Fruit fly (Drosophila melanogaster) whole organism, embryonic: Measurements from ENCODE around the gene CG44158.

Source experiments
- ATbp ChIP-seq: fragments of 200-800 bp; sonication (Bioruptor generic); optimal IDR thresholded peaks from 2 replicates; lab custom pipeline; 2017; ENCODE audit warnings: missing biosample characterization, mild to moderate bottlenecking, missing genetic modification characterization, missing genetic modification reagents
- Atf3 ChIP-seq: fragments of 200-800 bp; sonication (Bioruptor generic); optimal IDR thresholded peaks from 3 replicates; lab custom pipeline; 2016; ENCODE audit warnings: missing biosample characterization, missing genetic modification characterization
- CG10979 ChIP-seq: fragments of 200-800 bp; sonication (Bioruptor generic); optimal IDR thresholded peaks from 2 replicates; lab custom pipeline; 2018; ENCODE audit warnings: missing biosample characterization, mild to moderate bottlenecking, missing genetic modification characterization, moderate library complexity
- CG12104 ChIP-seq: fragments of 200-800 bp; sonication (Bioruptor generic); optimal IDR thresholded peaks from 3 replicates; lab custom pipeline; 2016; ENCODE audit warnings: missing biosample characterization, missing genetic modification characterization
- CG12299 ChIP-seq: fragments of 200-800 bp; sonication (Bioruptor generic); optimal IDR thresholded peaks from 2 replicates; lab custom pipeline; 2018; ENCODE audit warnings: missing biosample characterization, mild to moderate bottlenecking, missing genetic modification characterization
- CG12659 ChIP-seq: fragments of 200-800 bp; sonication (Bioruptor generic); optimal IDR thresholded peaks from 3 replicates; lab custom pipeline; 2017; ENCODE audit warnings: mild to moderate bottlenecking, missing biosample characterization, missing genetic modification reagents, missing genetic modification characterization
- CG13296 ChIP-seq: fragments of 200-800 bp; sonication (Bioruptor generic); optimal IDR thresholded peaks from 3 replicates; lab custom pipeline; 2018; ENCODE audit warnings: missing biosample characterization, mild to moderate bottlenecking, missing genetic modification characterization
- CG14014 ChIP-seq: fragments of 200-800 bp; sonication (Bioruptor generic); IDR thresholded peaks from 2 replicates; pipeline ENCODE4 v1.3.6; 2022; ENCODE audit warnings: missing biosample characterization, missing genetic modification characterization
- CG14441 ChIP-seq: fragments of 200-800 bp; sonication (Bioruptor generic); IDR thresholded peaks from 2 replicates; pipeline ENCODE4 v1.3.6; 2022; ENCODE audit warnings: missing biosample characterization, missing genetic modification characterization
- CG1603 ChIP-seq: fragments of 200-800 bp; sonication (Bioruptor generic); optimal IDR thresholded peaks from 2 replicates; lab custom pipeline; 2019; ENCODE audit warnings: missing biosample characterization, mild to moderate bottlenecking, missing genetic modification characterization, moderate library complexity
- CG17568 ChIP-seq: fragments of 200-800 bp; sonication (Bioruptor generic); optimal IDR thresholded peaks from 2 replicates; lab custom pipeline; 2018; ENCODE audit warnings: missing biosample characterization, mild to moderate bottlenecking, missing genetic modification characterization, moderate library complexity
- CG2712 ChIP-seq: fragments of 200-800 bp; optimal IDR thresholded peaks from 3 replicates; lab custom pipeline; 2019; ENCODE audit warnings: missing biosample characterization, mild to moderate bottlenecking, missing genetic modification characterization, moderate library complexity
- CG2889 ChIP-seq: fragments of 200-800 bp; sonication (Bioruptor generic); IDR thresholded peaks from 3 replicates; pipeline ENCODE4 v1.3.6; 2022; ENCODE audit warnings: missing biosample characterization, missing genetic modification characterization
- CG30403 ChIP-seq: fragments of 200-800 bp; sonication (Bioruptor generic); optimal IDR thresholded peaks from 3 replicates; lab custom pipeline; 2016; ENCODE audit warnings: missing biosample characterization, missing genetic modification characterization
- CG3065 ChIP-seq: fragments of 200-800 bp; sonication (Bioruptor generic); optimal IDR thresholded peaks from 2 replicates; lab custom pipeline; 2016; ENCODE audit warnings: missing biosample characterization, missing genetic modification characterization
- CG31365 ChIP-seq: fragments of 200-800 bp; sonication (Bioruptor generic); optimal IDR thresholded peaks from 2 replicates; lab custom pipeline; 2018; ENCODE audit warnings: missing biosample characterization, mild to moderate bottlenecking, missing genetic modification characterization
- CG3281 ChIP-seq: fragments of 200-800 bp; sonication (Bioruptor generic); optimal IDR thresholded peaks from 3 replicates; lab custom pipeline; 2017; ENCODE audit warnings: missing biosample characterization, mild to moderate bottlenecking, missing genetic modification characterization
- CG34422 ChIP-seq: fragments of 200-800 bp; sonication (Bioruptor generic); IDR thresholded peaks from 3 replicates; pipeline ENCODE4 v1.3.6; 2022; ENCODE audit warnings: missing biosample characterization, missing genetic modification characterization
- CG6854 ChIP-seq: fragments of 200-800 bp; sonication (Bioruptor generic); optimal IDR thresholded peaks from 3 replicates; lab custom pipeline; 2017; ENCODE audit warnings: missing biosample characterization, mild to moderate bottlenecking, missing genetic modification characterization
- CG9609 ChIP-seq: fragments of 200-800 bp; sonication (Bioruptor generic); optimal IDR thresholded peaks from 3 replicates; lab custom pipeline; 2016; ENCODE audit warnings: missing biosample characterization, missing genetic modification characterization
- CG9932 ChIP-seq: fragments of 200-800 bp; sonication (Bioruptor generic); IDR thresholded peaks from 2 replicates; pipeline ENCODE4 v1.3.6; 2022; ENCODE audit warnings: missing biosample characterization, missing genetic modification characterization
- D19B ChIP-seq: fragments of 200-800 bp; sonication (Bioruptor generic); optimal IDR thresholded peaks from 2 replicates; lab custom pipeline; 2017; ENCODE audit warnings: missing biosample characterization, mild to moderate bottlenecking, missing genetic modification characterization
- Dek ChIP-seq: fragments of 200-800 bp; sonication (Bioruptor generic); optimal IDR thresholded peaks from 3 replicates; lab custom pipeline; 2019; ENCODE audit warnings: missing biosample characterization, mild to moderate bottlenecking, missing genetic modification characterization, moderate library complexity
- H2.0 ChIP-seq: fragments of 200-800 bp; sonication (Bioruptor generic); IDR thresholded peaks from 2 replicates; pipeline ENCODE4 v1.3.6; 2022; ENCODE audit warnings: missing biosample characterization, missing genetic modification characterization
- Hey ChIP-seq: fragments of 200-800 bp; sonication (Bioruptor generic); optimal IDR thresholded peaks from 3 replicates; lab custom pipeline; 2018; ENCODE audit warnings: missing biosample characterization, mild to moderate bottlenecking, missing genetic modification characterization
- HmgD ChIP-seq: fragments of 200-800 bp; sonication (Bioruptor generic); optimal IDR thresholded peaks from 3 replicates; lab custom pipeline; 2016; ENCODE audit warnings: missing biosample characterization, missing genetic modification characterization
- Hmr ChIP-seq: fragments of 200-800 bp; sonication (Bioruptor generic); optimal IDR thresholded peaks from 3 replicates; lab custom pipeline; 2017; ENCODE audit warnings: mild to moderate bottlenecking, missing biosample characterization, missing genetic modification reagents, missing genetic modification characterization
- Hr3 ChIP-seq: fragments of 200-800 bp; sonication (Bioruptor generic); optimal IDR thresholded peaks from 3 replicates; lab custom pipeline; 2016; ENCODE audit warnings: missing biosample characterization, missing genetic modification characterization
- Hsf ChIP-seq: fragments of 200-800 bp; sonication (Bioruptor generic); optimal IDR thresholded peaks from 3 replicates; lab custom pipeline; 2016; ENCODE audit warnings: missing biosample characterization, missing genetic modification characterization
- NfI ChIP-seq: fragments of 200-800 bp; sonication (Bioruptor generic); optimal IDR thresholded peaks from 3 replicates; lab custom pipeline; 2018; ENCODE audit warnings: missing biosample characterization, mild to moderate bottlenecking, missing genetic modification characterization, moderate library complexity
- PHDP ChIP-seq: fragments of 200-800 bp; sonication (Bioruptor generic); optimal IDR thresholded peaks from 3 replicates; lab custom pipeline; 2018; ENCODE audit warnings: missing biosample characterization, mild to moderate bottlenecking, missing genetic modification characterization, moderate library complexity
- Ravus ChIP-seq: fragments of 200-800 bp; sonication (Bioruptor generic); IDR thresholded peaks from 2 replicates; pipeline ENCODE4 v1.3.6; 2022; ENCODE audit warnings: missing biosample characterization, missing genetic modification characterization
- Sox102F ChIP-seq: fragments of 200-800 bp; sonication (Bioruptor generic); optimal IDR thresholded peaks from 2 replicates; lab custom pipeline; 2018; ENCODE audit warnings: missing biosample characterization, mild to moderate bottlenecking, missing genetic modification characterization, moderate library complexity
- bsh ChIP-seq, 2 experiments: fragments of 200-800 bp; sonication (Bioruptor generic); optimal IDR thresholded peaks; 2 replicates each; lab custom pipeline; 2017 to 2018; ENCODE audit warnings: mild to moderate bottlenecking in 2 of 2, missing biosample characterization in 2 of 2, missing genetic modification characterization in 2 of 2, moderate library complexity in 1 of 2
- ci ChIP-seq: fragments of 200-800 bp; sonication (Bioruptor generic); IDR thresholded peaks from 3 replicates; pipeline ENCODE4 v1.3.6; 2022; ENCODE audit warnings: missing biosample characterization, missing genetic modification characterization
- crc ChIP-seq: fragments of 200-800 bp; sonication (Bioruptor generic); optimal IDR thresholded peaks from 2 replicates; lab custom pipeline; 2016; ENCODE audit warnings: missing biosample characterization, missing genetic modification characterization
- gsb-n ChIP-seq: fragments of 200-800 bp; sonication (Bioruptor generic); optimal IDR thresholded peaks from 3 replicates; lab custom pipeline; 2018; ENCODE audit warnings: missing biosample characterization, mild to moderate bottlenecking, missing genetic modification characterization
- jumu ChIP-seq: fragments of 200-800 bp; sonication (Bioruptor generic); optimal IDR thresholded peaks from 3 replicates; lab custom pipeline; 2016; ENCODE audit warnings: missing biosample characterization, missing genetic modification characterization
- lov ChIP-seq, 2 experiments: fragments of 200-800 bp in 1 of 2; fragments of >200 bp in 1 of 2; sonication (Bioruptor generic) in 1 of 2; IDR thresholded peaks in 1 of 2; optimal IDR thresholded peaks in 1 of 2; 2 replicates in 1 of 2; 3 replicates in 1 of 2; pipeline versions ENCODE4 v1.3.6 to Lab custom; 2017 to 2022; ENCODE audit warnings: missing biosample characterization in 1 of 2, missing genetic modification characterization in 1 of 2
- luna ChIP-seq: fragments of 200-800 bp; sonication (Bioruptor generic); optimal IDR thresholded peaks from 2 replicates; lab custom pipeline; 2016; ENCODE audit warnings: missing biosample characterization, missing genetic modification characterization
- mirr ChIP-seq: fragments of 200-800 bp; sonication (Bioruptor generic); optimal IDR thresholded peaks from 3 replicates; lab custom pipeline; 2018; ENCODE audit warnings: missing biosample characterization, mild to moderate bottlenecking, missing genetic modification characterization
- prd ChIP-seq, 3 experiments: fragments of >200 bp in 2 of 3; fragments of 200-800 bp in 1 of 3; sonication (Bioruptor generic) in 1 of 3; optimal IDR thresholded peaks in 2 of 3; IDR thresholded peaks in 1 of 3; 2 replicates in 2 of 3; 3 replicates in 1 of 3; pipeline versions ENCODE4 v1.3.6 to Lab custom; 2017 to 2022; ENCODE audit warnings: missing biosample characterization in 1 of 3, missing genetic modification characterization in 1 of 3
- pum ChIP-seq: fragments of 200-800 bp; sonication (Bioruptor generic); optimal IDR thresholded peaks from 2 replicates; lab custom pipeline; 2016; ENCODE audit warnings: missing biosample characterization, missing genetic modification characterization
- ro ChIP-seq: fragments of 200-800 bp; sonication (Bioruptor generic); IDR thresholded peaks from 2 replicates; pipeline ENCODE4 v1.3.6; 2022; ENCODE audit warnings: missing biosample characterization, missing genetic modification characterization
- sens ChIP-seq: fragments of 200-800 bp; sonication (Bioruptor generic); peaks from one replicate; lab custom pipeline; 2016; ENCODE audit warnings: missing biosample characterization, missing genetic modification characterization
- stwl ChIP-seq: fragments of 200-800 bp; sonication (Bioruptor generic); optimal IDR thresholded peaks from 3 replicates; lab custom pipeline; 2018; ENCODE audit warnings: missing biosample characterization, mild to moderate bottlenecking, missing genetic modification characterization, moderate library complexity
- tll ChIP-seq, 2 experiments: fragments of 200-800 bp in 1 of 2; fragments of >200 bp in 1 of 2; sonication (Bioruptor generic) in 1 of 2; optimal IDR thresholded peaks; 2 replicates each; lab custom pipeline; 2017 to 2019; ENCODE audit warnings: missing biosample characterization in 2 of 2, missing genetic modification characterization in 2 of 2, mild to moderate bottlenecking in 1 of 2, moderate library complexity in 1 of 2
- zf30C ChIP-seq: fragments of 200-800 bp; sonication (Bioruptor generic); optimal IDR thresholded peaks from 3 replicates; lab custom pipeline; 2018; ENCODE audit warnings: missing biosample characterization, mild to moderate bottlenecking, missing genetic modification characterization

CG44158 gene

dm6 chr3R:18164052-18164722 lies 44.4 kb upstream of the CG44158 start, which contains the start of the genes CG7218 and Cbp20 (continued):
- TF ChIP-seq tll (GFP tag; optimal IDR thresholded peaks at IDR 0.05; lab: Kevin White, UChicago) = peak in 1 of 2 experiments; percentile 47
- TF ChIP-seq CG2889 = peak; percentile 73
- TF ChIP-seq ATbp = no peak
- TF ChIP-seq CG3065 (GFP tag; lab: Kevin White, UChicago) = peak; percentile 46
- TF ChIP-seq CG10979 (tag; lab: Kevin White, UChicago) = peak; percentile 52
- peak; percentile 78 for TF ChIP-seq ci (GFP tag; lab: Robert Waterston, UW)
- no peak for TF ChIP-seq lov (optimal IDR thresholded peaks at IDR 0.05; lab: Kevin White, UChicago)
- TF ChIP-seq lov (GFP tag; IDR thresholded peaks at IDR 0.05; lab: Robert Waterston, UW) = no peak
- no peak for TF ChIP-seq mirr (GFP tag; lab: Kevin White, UChicago)
- TF ChIP-seq CG34422 (GFP tag; lab: Robert Waterston, UW) = peak; percentile 23; the same call in 2 of the 3 replicates
- peak; percentile 74 for TF ChIP-seq NfI (GFP tag; lab: Kevin White, UChicago)
- TF ChIP-seq Atf3 (GFP tag; lab: Kevin White, UChicago) = peak; percentile 51
- TF ChIP-seq prd (optimal IDR thresholded peaks at IDR 0.05; lab: Kevin White, UChicago) = no peak
- peak; percentile 75 for TF ChIP-seq prd (GFP tag; IDR thresholded peaks at IDR 0.05; lab: Robert Waterston, UW)
- TF ChIP-seq CG30403 = peak; percentile 83
- TF ChIP-seq CG13296 (GFP tag; lab: Kevin White, UChicago) = peak; percentile 61
- TF ChIP-seq CG1603 (tag; lab: Kevin White, UChicago) = peak; percentile 43
- TF ChIP-seq Sox102F (GFP tag; lab: Kevin White, UChicago) = peak; percentile 56
- no peak for TF ChIP-seq Ravus (GFP tag; lab: Robert Waterston, UW)
- TF ChIP-seq CG2712 (tag; lab: Kevin White, UChicago) = peak; percentile 74
- TF ChIP-seq sens = peak; percentile 90
- peak; percentile 76 for TF ChIP-seq Hr3 (GFP tag; lab: Kevin White, UChicago)
- TF ChIP-seq CG3281 (GFP tag; lab: Kevin White, UChicago) = peak; percentile 69
- TF ChIP-seq CG12299 (tag; lab: Kevin White, UChicago) = peak; percentile 48
- peak; percentile 31 for TF ChIP-seq CG17568
- peak; percentile 31 for TF ChIP-seq HmgD (GFP tag; lab: Kevin White, UChicago)
- TF ChIP-seq stwl = peak; percentile 60
- TF ChIP-seq CG6854 (GFP tag; lab: Kevin White, UChicago) = no peak
- TF ChIP-seq Hmr (GFP tag; lab: Kevin White, UChicago) = peak; percentile 70
- TF ChIP-seq H2.0 (GFP tag; lab: Robert Waterston, UW) = peak; percentile 86
- TF ChIP-seq ro (GFP tag; lab: Robert Waterston, UW) = no peak
- TF ChIP-seq luna (GFP tag; lab: Kevin White, UChicago) = peak; percentile 14
- TF ChIP-seq CG14014 (GFP tag; lab: Robert Waterston, UW) = peak; percentile 83
- TF ChIP-seq CG12104 = no peak
- peak in 1 of 2 experiments; percentile 43 for TF ChIP-seq bsh (GFP tag; optimal IDR thresholded peaks at IDR 0.05; lab: Kevin White, UChicago)
- TF ChIP-seq pum (GFP tag; lab: Kevin White, UChicago) = peak; percentile 41
- peak; percentile 95 for TF ChIP-seq CG9932 (GFP tag; lab: Robert Waterston, UW)
- peak; percentile 86 for TF ChIP-seq CG12659 (GFP tag; lab: Kevin White, UChicago)
- peak; percentile 50 for TF ChIP-seq CG9609
- TF ChIP-seq PHDP = peak; percentile 71
- TF ChIP-seq CG31365 (tag; lab: Kevin White, UChicago) = no peak
- TF ChIP-seq zf30C (GFP tag; lab: Kevin White, UChicago) = no peak
- TF ChIP-seq CG14441 (GFP tag; lab: Robert Waterston, UW) = peak; percentile 73
- TF ChIP-seq crc (GFP tag; lab: Kevin White, UChicago) = no peak
- TF ChIP-seq D19B (GFP tag; lab: Kevin White, UChicago) = peak; percentile 61
- peak; percentile 20 for TF ChIP-seq gsb-n (tag; lab: Kevin White, UChicago)
- TF ChIP-seq Hsf (GFP tag; lab: Kevin White, UChicago) = peak; percentile 69
- peak; percentile 62 for TF ChIP-seq Dek (tag; lab: Kevin White, UChicago)
- no peak for TF ChIP-seq Hey (tag; lab: Kevin White, UChicago)
- peak; percentile 36 for TF ChIP-seq jumu (GFP tag; lab: Kevin White, UChicago)
